Worm (Caenorhabditis elegans) whole organism, L1 larva: ENCODE data around the gene bbln-1.
A peak's percentile ranks its signal among the peaks of the same experiment; 100 is the strongest.

Experiments used
- C34B4.2 ChIP-seq: sonication (generic microtip); optimal IDR thresholded peaks from 2 replicates; lab custom pipeline; 2017; ENCODE audit warnings: mild to moderate bottlenecking, missing genetic modification characterization, missing compliant biosample characterization
- alr-1 ChIP-seq: fragments of 200-800 bp; sonication (Bioruptor generic); optimal IDR thresholded peaks from 2 replicates; lab custom pipeline; 2018; ENCODE audit warnings: borderline replicate concordance, mild to moderate bottlenecking, missing genetic modification characterization, missing compliant biosample characterization
- ceh-63 ChIP-seq: fragments of 200-800 bp; sonication (Bioruptor generic); optimal IDR thresholded peaks from 2 replicates; lab custom pipeline; 2018; ENCODE audit warnings: mild to moderate bottlenecking, missing genetic modification characterization, missing compliant biosample characterization
- ceh-8 ChIP-seq: fragments of 200-800 bp; sonication (Bioruptor generic); optimal IDR thresholded peaks from 2 replicates; lab custom pipeline; 2018; ENCODE audit warnings: mild to moderate bottlenecking, missing genetic modification characterization, moderate library complexity, missing compliant biosample characterization
- ceh-82 ChIP-seq, 3 experiments: fragments of 150-350 bp in 1 of 3; sonication (generic microtip) in 2 of 3; optimal IDR thresholded peaks; 2 replicates each; lab custom pipeline; 2014 to 2017; ENCODE audit warnings: missing biosample characterization in 3 of 3, missing genetic modification characterization in 3 of 3
- ceh-90 ChIP-seq: sonication (generic microtip); optimal IDR thresholded peaks from 2 replicates; lab custom pipeline; 2016; ENCODE audit warnings: missing genetic modification characterization, missing compliant biosample characterization
- dpl-1 ChIP-seq, 3 experiments: fragments of 150-350 bp in 2 of 3; sonication (generic microtip) in 1 of 3; optimal IDR thresholded peaks; 2 replicates each; lab custom pipeline; 2014 to 2017; ENCODE audit warnings: missing biosample characterization in 3 of 3, missing genetic modification characterization in 3 of 3, missing genetic modification reagents in 3 of 3
- dsc-1 ChIP-seq: sonication (generic microtip); optimal IDR thresholded peaks from 2 replicates; lab custom pipeline; 2016; ENCODE audit warnings: mild to moderate bottlenecking, missing genetic modification characterization, missing compliant biosample characterization
- efl-1 ChIP-seq, 4 experiments: fragments of 150-350 bp; optimal IDR thresholded peaks in 3 of 4; peaks in 1 of 4; 1 replicate in 1 of 4; 2 replicates in 3 of 4; lab custom pipeline; 2014; ENCODE audit warnings: missing biosample characterization in 2 of 4, missing genetic modification characterization in 2 of 4, missing genetic modification reagents in 2 of 4
- elt-2 ChIP-seq: sonication (generic microtip); optimal IDR thresholded peaks from 2 replicates; lab custom pipeline; 2016; ENCODE audit warnings: missing genetic modification characterization, mild to moderate bottlenecking, inconsistent platforms, missing compliant biosample characterization, missing genetic modification reagents
- elt-3 ChIP-seq, 6 experiments: fragments of 150-350 bp in 1 of 6; sonication (generic microtip); optimal IDR thresholded peaks; 2 replicates each; lab custom pipeline; 2017 to 2018; ENCODE audit warnings: missing biosample characterization in 6 of 6, missing genetic modification characterization in 6 of 6, inconsistent platforms in 1 of 6
- ets-5 ChIP-seq: fragments of 200-800 bp; sonication (Bioruptor generic); IDR thresholded peaks from 2 replicates; pipeline ENCODE4 v1.3.6; 2022; ENCODE audit warnings: missing genetic modification characterization, missing compliant biosample characterization
- fkh-10 ChIP-seq: sonication (generic microtip); optimal IDR thresholded peaks from 2 replicates; lab custom pipeline; 2017; ENCODE audit warnings: missing biosample characterization, missing genetic modification reagents, missing genetic modification characterization
- fkh-4 ChIP-seq: sonication (generic microtip); optimal IDR thresholded peaks from 2 replicates; lab custom pipeline; 2016; ENCODE audit warnings: missing compliant biosample characterization, missing genetic modification characterization, borderline replicate concordance
- fos-1 ChIP-seq: fragments of 150-350 bp; optimal IDR thresholded peaks from 2 replicates; lab custom pipeline; 2014; ENCODE audit warnings: missing biosample characterization, missing genetic modification characterization
- hlh-17 ChIP-seq: fragments of 200-800 bp; sonication (Bioruptor generic); optimal IDR thresholded peaks from 2 replicates; lab custom pipeline; 2018; ENCODE audit warnings: missing genetic modification characterization, mild to moderate bottlenecking, missing compliant biosample characterization, moderate library complexity, borderline replicate concordance
- hpl-2 ChIP-seq: fragments of 150-350 bp; optimal IDR thresholded peaks from 2 replicates; lab custom pipeline; 2014; ENCODE audit warnings: missing biosample characterization, missing genetic modification reagents, missing genetic modification characterization
- irx-1 ChIP-seq: sonication (generic microtip); optimal IDR thresholded peaks from 2 replicates; lab custom pipeline; 2016; ENCODE audit warnings: missing genetic modification characterization, missing compliant biosample characterization
- jun-1 ChIP-seq: fragments of 150-350 bp; optimal IDR thresholded peaks from 2 replicates; lab custom pipeline; 2014; ENCODE audit warnings: missing biosample characterization, missing genetic modification reagents, missing genetic modification characterization
- lin-14 ChIP-seq: fragments of 200-800 bp; sonication (Bioruptor generic); optimal IDR thresholded peaks from 2 replicates; lab custom pipeline; 2018; ENCODE audit warnings: mild to moderate bottlenecking, missing genetic modification characterization, moderate library complexity, missing compliant biosample characterization
- lin-35 ChIP-seq, 2 experiments: fragments of 150-350 bp; optimal IDR thresholded peaks; 2 replicates each; lab custom pipeline; 2014; ENCODE audit warnings: missing biosample characterization in 2 of 2, missing genetic modification characterization in 2 of 2, missing genetic modification reagents in 2 of 2
- lin-39 ChIP-seq: fragments of 150-350 bp; optimal IDR thresholded peaks from 2 replicates; lab custom pipeline; 2014; ENCODE audit warnings: missing biosample characterization, missing genetic modification reagents, missing genetic modification characterization
- mep-1 ChIP-seq: fragments of 150-350 bp; optimal IDR thresholded peaks from 2 replicates; lab custom pipeline; 2014; ENCODE audit warnings: missing biosample characterization, missing genetic modification characterization
- nhr-11 ChIP-seq: fragments of 150-350 bp; optimal IDR thresholded peaks from 2 replicates; lab custom pipeline; 2014; ENCODE audit warnings: missing biosample characterization, missing genetic modification characterization
- nhr-19 ChIP-seq: fragments of 200-800 bp; sonication (Bioruptor generic); conservative IDR thresholded peaks from 2 replicates; pipeline ENCODE4 v1.3.6; 2022; ENCODE audit warnings: missing genetic modification characterization, missing compliant biosample characterization
- nhr-20 ChIP-seq: sonication (generic microtip); optimal IDR thresholded peaks from 2 replicates; lab custom pipeline; 2016; ENCODE audit warnings: mild to moderate bottlenecking, missing genetic modification characterization, missing compliant biosample characterization
- nhr-237 ChIP-seq: fragments of 150-350 bp; optimal IDR thresholded peaks from 2 replicates; lab custom pipeline; 2014; ENCODE audit warnings: missing biosample characterization, missing genetic modification characterization
- nhr-71 ChIP-seq: sonication (generic microtip); optimal IDR thresholded peaks from 2 replicates; lab custom pipeline; 2016; ENCODE audit warnings: mild to moderate bottlenecking, missing genetic modification characterization, moderate library complexity, missing compliant biosample characterization
- nhr-76 ChIP-seq: sonication (generic microtip); optimal IDR thresholded peaks from 2 replicates; lab custom pipeline; 2017; ENCODE audit warnings: missing biosample characterization, missing genetic modification characterization
- nhr-85 ChIP-seq: sonication (generic microtip); peaks from one replicate; lab custom pipeline; 2016; ENCODE audit warnings: missing genetic modification characterization, inconsistent platforms, missing compliant biosample characterization
- nhr-90 ChIP-seq: sonication (generic microtip); optimal IDR thresholded peaks from 2 replicates; lab custom pipeline; 2016; ENCODE audit warnings: mild to moderate bottlenecking, missing genetic modification characterization, missing compliant biosample characterization; ENCODE audit not compliant: poor library complexity
- pax-3 ChIP-seq: fragments of 200-800 bp; sonication (Bioruptor generic); optimal IDR thresholded peaks from 2 replicates; lab custom pipeline; 2018; ENCODE audit warnings: mild to moderate bottlenecking, missing genetic modification characterization, moderate library complexity, missing compliant biosample characterization
- pqm-1 ChIP-seq: sonication (generic microtip); optimal IDR thresholded peaks from 3 replicates; lab custom pipeline; 2017; ENCODE audit warnings: missing biosample characterization, missing genetic modification characterization
- rnt-1 ChIP-seq: sonication (generic microtip); optimal IDR thresholded peaks from 2 replicates; lab custom pipeline; 2016; ENCODE audit warnings: mild to moderate bottlenecking, missing genetic modification characterization, moderate library complexity, missing compliant biosample characterization
- sptf-1 ChIP-seq: fragments of 150-350 bp; optimal IDR thresholded peaks from 2 replicates; lab custom pipeline; 2014; ENCODE audit warnings: missing biosample characterization, missing genetic modification characterization
- sup-37 ChIP-seq: fragments of 200-800 bp; sonication (Bioruptor generic); optimal IDR thresholded peaks from 2 replicates; lab custom pipeline; 2018; ENCODE audit warnings: mild to moderate bottlenecking, missing genetic modification characterization, missing compliant biosample characterization
- swsn-7 ChIP-seq: sonication (generic microtip); optimal IDR thresholded peaks from 2 replicates; lab custom pipeline; 2016; ENCODE audit warnings: missing genetic modification characterization, missing compliant biosample characterization
- unc-130 ChIP-seq: fragments of 150-350 bp; optimal IDR thresholded peaks from 2 replicates; lab custom pipeline; 2017; ENCODE audit warnings: missing biosample characterization, missing genetic modification characterization, inconsistent platforms
- unc-30 ChIP-seq: sonication (generic microtip); optimal IDR thresholded peaks from 2 replicates; lab custom pipeline; 2017; ENCODE audit warnings: missing biosample characterization, missing genetic modification characterization
- unc-62 ChIP-seq: fragments of 150-350 bp; optimal IDR thresholded peaks from 2 replicates; lab custom pipeline; 2014; ENCODE audit warnings: missing biosample characterization, missing genetic modification reagents, missing genetic modification characterization
- unc-86 ChIP-seq: sonication (generic microtip); optimal IDR thresholded peaks from 2 replicates; lab custom pipeline; 2016; ENCODE audit warnings: missing genetic modification characterization, missing compliant biosample characterization
- vab-15 ChIP-seq: sonication (generic microtip); optimal IDR thresholded peaks from 2 replicates; lab custom pipeline; 2017; ENCODE audit warnings: missing genotype, mild to moderate bottlenecking, missing genetic modification characterization, missing compliant biosample characterization
- zag-1 ChIP-seq: fragments of 150-350 bp; optimal IDR thresholded peaks from 2 replicates; lab custom pipeline; 2014; ENCODE audit warnings: missing biosample characterization, missing genetic modification characterization
- ztf-4 ChIP-seq: fragments of 150-350 bp; optimal IDR thresholded peaks from 2 replicates; lab custom pipeline; 2014; ENCODE audit warnings: missing biosample characterization, missing genetic modification characterization

bbln-1 gene

ce11 chrX:3153133-3153532 is 872 bp upstream of the bbln-1 start:
- no peak for TF ChIP-seq nhr-237
- no peak for TF ChIP-seq rnt-1 (tag; lab: Kevin White, UChicago)
- no peak for TF ChIP-seq elt-3 (tag; optimal IDR thresholded peaks at IDR 0.05; lab: Kevin White, UChicago)
- no peak for TF ChIP-seq irx-1 (tag; lab: Kevin White, UChicago)
- no peak for TF ChIP-seq nhr-19 (GFP tag; lab: Robert Waterston, UW)
- peak; percentile 42 for TF ChIP-seq nhr-71 (tag; lab: Kevin White, UChicago)
- no peak for TF ChIP-seq fos-1
- TF ChIP-seq fkh-10: no peak
- peak; percentile 12 for TF ChIP-seq pqm-1 (tag; lab: Kevin White, UChicago)
- TF ChIP-seq unc-62 (GFP tag; lab: Kevin White, UChicago): no peak
- no peak for TF ChIP-seq unc-86 (tag; lab: Kevin White, UChicago)
- no peak for TF ChIP-seq nhr-76
- no peak for TF ChIP-seq nhr-85
- TF ChIP-seq alr-1 (tag; lab: Kevin White, UChicago): no peak
- TF ChIP-seq vab-15 (tag; lab: Kevin White, UChicago): no peak
- TF ChIP-seq mep-1 (tag; lab: Kevin White, UChicago): no peak
- no peak for TF ChIP-seq sup-37 (GFP tag; lab: Kevin White, UChicago)
- no peak for TF ChIP-seq sptf-1
- no peak for TF ChIP-seq hlh-17 (GFP tag; lab: Kevin White, UChicago)
- TF ChIP-seq efl-1 (optimal IDR thresholded peaks at IDR 0.05; lab: Kevin White, UChicago): no peak
- peak in 1 of 2 experiments; percentile 49 for TF ChIP-seq efl-1 (GFP tag; optimal IDR thresholded peaks at IDR 0.05 in 1 of 2; lab: Kevin White, UChicago)
- no peak for TF ChIP-seq nhr-90 (tag; lab: Kevin White, UChicago)
- no peak for TF ChIP-seq dsc-1 (tag; lab: Kevin White, UChicago)
- TF ChIP-seq hpl-2 (GFP tag; lab: Kevin White, UChicago): no peak
- TF ChIP-seq jun-1 (tag; lab: Kevin White, UChicago): peak; percentile 29
- TF ChIP-seq nhr-11 (tag; lab: Kevin White, UChicago): no peak
- TF ChIP-seq fkh-4 (tag; lab: Kevin White, UChicago): no peak
- TF ChIP-seq lin-39 (tag; lab: Kevin White, UChicago): no peak
- peak in 1 of 2 experiments; percentile 36 for TF ChIP-seq lin-35 (GFP tag; optimal IDR thresholded peaks at IDR 0.05; lab: Kevin White, UChicago)
- TF ChIP-seq ztf-4 (tag; lab: Kevin White, UChicago): no peak
- no peak for TF ChIP-seq C34B4.2 (tag; lab: Kevin White, UChicago)
- TF ChIP-seq lin-14 (GFP tag; lab: Kevin White, UChicago): peak; percentile 21
- no peak for TF ChIP-seq ceh-90 (tag; lab: Kevin White, UChicago)
- no peak for TF ChIP-seq pax-3 (tag; lab: Kevin White, UChicago)
- no peak for TF ChIP-seq ceh-63 (GFP tag; lab: Kevin White, UChicago)
- no peak for TF ChIP-seq ceh-8
- TF ChIP-seq swsn-7 (tag; lab: Kevin White, UChicago): no peak
- no peak for TF ChIP-seq ets-5 (GFP tag; lab: Robert Waterston, UW)
- peak; percentile 96 for TF ChIP-seq elt-2 (tag; lab: Kevin White, UChicago)
- no peak for TF ChIP-seq dpl-1 (GFP tag; optimal IDR thresholded peaks at IDR 0.05; lab: Kevin White, UChicago)
- no peak for TF ChIP-seq unc-30 (tag; lab: Kevin White, UChicago)
- no peak for TF ChIP-seq ceh-82 (tag; optimal IDR thresholded peaks at IDR 0.05; lab: Kevin White, UChicago)
- no peak for TF ChIP-seq zag-1 (tag; lab: Kevin White, UChicago)
- no peak for TF ChIP-seq unc-130
- peak; percentile 25 for TF ChIP-seq nhr-20 (tag; lab: Kevin White, UChicago)
- TF ChIP-seq, all 84 proteins: peak for 8
